Worm (Caenorhabditis elegans) whole organism, L4 larva: Measurements from ENCODE around the gene F16G10.7.

Experiments used
- F49E8.2 ChIP-seq: sonication (generic microtip); optimal IDR thresholded peaks from 2 replicates; lab custom pipeline; 2016; ENCODE audit warnings: missing compliant biosample characterization, mild to moderate bottlenecking, missing genetic modification characterization, borderline replicate concordance
- ZK337.2 ChIP-seq: fragments of 200-800 bp; sonication (Bioruptor generic); IDR thresholded peaks from 2 replicates; pipeline ENCODE4 v1.3.6; 2022; ENCODE audit warnings: missing genetic modification reagents, missing genetic modification characterization, missing compliant biosample characterization
- aly-2 ChIP-seq: sonication (generic microtip); optimal IDR thresholded peaks from 2 replicates; lab custom pipeline; 2018; ENCODE audit warnings: missing biosample characterization, missing genetic modification characterization
- lin-1 ChIP-seq: fragments of 200-800 bp; sonication (Bioruptor generic); IDR thresholded peaks from 2 replicates; pipeline ENCODE4 v1.3.6; 2022; ENCODE audit warnings: missing genetic modification reagents, missing genetic modification characterization, missing compliant biosample characterization
- unc-130 ChIP-seq: sonication (generic microtip); optimal IDR thresholded peaks from 2 replicates; lab custom pipeline; 2016; ENCODE audit warnings: missing genetic modification reagents, missing genetic modification characterization, missing compliant biosample characterization

ce11 chrII:2395864-2396263 lies 15.8 kb upstream of the F16G10.7 start, which contains the start of gene F16G10.13:
- TF ChIP-seq aly-2 (tag; lab: Kevin White, UChicago) (no peak), unc-130 (GFP tag; lab: Kevin White, UChicago) (no peak), lin-1 (GFP tag; lab: Robert Waterston, UW) (no peak), ZK337.2 (no peak), F49E8.2 (tag; lab: Kevin White, UChicago) (no peak)
